Fruit fly (Drosophila melanogaster) whole organism, embryonic: Measurements from ENCODE around the gene GlcAT-P.

Source experiments
- Atf-2 ChIP-seq: fragments of 200-800 bp; sonication (Bioruptor generic); optimal IDR thresholded peaks from 2 replicates; lab custom pipeline; 2016; ENCODE audit warnings: missing biosample characterization, missing genetic modification characterization
- Awh ChIP-seq: fragments of 200-800 bp; sonication (Bioruptor generic); IDR thresholded peaks from 2 replicates; pipeline ENCODE4, ENCODE4 v1.3.6; 2022; ENCODE audit warnings: missing biosample characterization, missing genetic modification characterization
- Bteb2 ChIP-seq: fragments of 200-800 bp; sonication (Bioruptor generic); optimal IDR thresholded peaks from 2 replicates; lab custom pipeline; 2016; ENCODE audit warnings: missing biosample characterization, missing genetic modification characterization
- CG10979 ChIP-seq: fragments of 200-800 bp; sonication (Bioruptor generic); optimal IDR thresholded peaks from 2 replicates; lab custom pipeline; 2018; ENCODE audit warnings: missing biosample characterization, mild to moderate bottlenecking, missing genetic modification characterization, moderate library complexity
- CG13775 ChIP-seq: fragments of 200-800 bp; sonication (Bioruptor generic); optimal IDR thresholded peaks from 3 replicates; lab custom pipeline; 2017; ENCODE audit warnings: missing biosample characterization, mild to moderate bottlenecking, missing genetic modification characterization
- CG13894 ChIP-seq: fragments of 200-800 bp; sonication (Bioruptor generic); optimal IDR thresholded peaks from 3 replicates; lab custom pipeline; 2018; ENCODE audit warnings: missing biosample characterization, mild to moderate bottlenecking, missing genetic modification characterization, moderate library complexity
- CG15269 ChIP-seq: fragments of 200-800 bp; sonication (Bioruptor generic); optimal IDR thresholded peaks from 2 replicates; lab custom pipeline; 2018; ENCODE audit warnings: missing biosample characterization, mild to moderate bottlenecking, missing genetic modification characterization, moderate library complexity
- CG15479 ChIP-seq: fragments of 200-800 bp; sonication (Bioruptor generic); optimal IDR thresholded peaks from 3 replicates; lab custom pipeline; 2019; ENCODE audit warnings: missing biosample characterization, mild to moderate bottlenecking, missing genetic modification characterization, moderate library complexity
- CG17359 ChIP-seq: fragments of 200-800 bp; sonication (Bioruptor generic); optimal IDR thresholded peaks from 3 replicates; lab custom pipeline; 2018; ENCODE audit warnings: missing biosample characterization, mild to moderate bottlenecking, missing genetic modification characterization, moderate library complexity
- CG17612 ChIP-seq: fragments of 200-800 bp; sonication (Bioruptor generic); IDR thresholded peaks from 2 replicates; pipeline ENCODE4 v1.3.6; 2022; ENCODE audit warnings: missing biosample characterization, missing genetic modification characterization
- CG17829 ChIP-seq: fragments of 200-800 bp; optimal IDR thresholded peaks from 2 replicates; lab custom pipeline; 2019; ENCODE audit warnings: missing biosample characterization, mild to moderate bottlenecking, missing genetic modification characterization, moderate library complexity
- CG17912 ChIP-seq: fragments of 200-800 bp; sonication (Bioruptor generic); optimal IDR thresholded peaks from 2 replicates; lab custom pipeline; 2018; ENCODE audit warnings: missing biosample characterization, mild to moderate bottlenecking, missing genetic modification characterization
- CG2120 ChIP-seq: fragments of 200-800 bp; sonication (Bioruptor generic); optimal IDR thresholded peaks from 3 replicates; lab custom pipeline; 2016; ENCODE audit warnings: missing biosample characterization, missing genetic modification characterization
- CG2199 ChIP-seq: fragments of 200-800 bp; sonication (Bioruptor generic); IDR thresholded peaks from 3 replicates; pipeline ENCODE4 v1.3.6; 2022; ENCODE audit warnings: missing biosample characterization, missing genetic modification characterization
- CG32772 ChIP-seq: fragments of 200-800 bp; sonication (Bioruptor generic); IDR thresholded peaks from 2 replicates; pipeline ENCODE4 v1.3.6; 2022; ENCODE audit warnings: missing biosample characterization, missing genetic modification characterization
- CG6689 ChIP-seq: fragments of 200-800 bp; sonication (Bioruptor generic); IDR thresholded peaks from 2 replicates; pipeline ENCODE4 v1.3.6; 2022; ENCODE audit warnings: missing biosample characterization, missing genetic modification characterization
- CG7928 ChIP-seq: fragments of 200-800 bp; sonication (Bioruptor generic); optimal IDR thresholded peaks from 2 replicates; lab custom pipeline; 2017; ENCODE audit warnings: missing biosample characterization, mild to moderate bottlenecking, missing genetic modification characterization
- CG9215 ChIP-seq: fragments of 200-800 bp; sonication (Bioruptor generic); IDR thresholded peaks from 2 replicates; pipeline ENCODE4 v1.3.6; 2022; ENCODE audit warnings: missing biosample characterization, missing genetic modification characterization
- CG9727 ChIP-seq: fragments of 200-800 bp; sonication (Bioruptor generic); optimal IDR thresholded peaks from 3 replicates; lab custom pipeline; 2017; ENCODE audit warnings: missing biosample characterization, mild to moderate bottlenecking, missing genetic modification characterization
- D ChIP-seq, 2 experiments: fragments of 200-800 bp in 1 of 2; fragments of >200 bp in 1 of 2; sonication (Bioruptor generic) in 1 of 2; optimal IDR thresholded peaks; 2 replicates in 1 of 2; 3 replicates in 1 of 2; lab custom pipeline; 2017; ENCODE audit warnings: mild to moderate bottlenecking in 1 of 2, missing biosample characterization in 1 of 2, missing genetic modification characterization in 1 of 2, missing genetic modification reagents in 1 of 2
- Dip3 ChIP-seq: fragments of 200-800 bp; sonication (Bioruptor generic); optimal IDR thresholded peaks from 3 replicates; lab custom pipeline; 2016; ENCODE audit warnings: missing biosample characterization, missing genetic modification characterization
- GATAe ChIP-seq: fragments of 200-800 bp; sonication (Bioruptor generic); conservative IDR thresholded peaks from 2 replicates; pipeline ENCODE4 v1.3.6; 2022; ENCODE audit warnings: missing biosample characterization, missing genetic modification characterization
- HLH54F ChIP-seq: fragments of 200-800 bp; sonication (Bioruptor generic); optimal IDR thresholded peaks from 3 replicates; lab custom pipeline; 2016; ENCODE audit warnings: missing biosample characterization, missing genetic modification characterization
- Hand ChIP-seq: fragments of 200-800 bp; sonication (Bioruptor generic); optimal IDR thresholded peaks from 2 replicates; lab custom pipeline; 2017; ENCODE audit warnings: mild to moderate bottlenecking, missing biosample characterization, missing genetic modification reagents, missing genetic modification characterization
- Hey ChIP-seq: fragments of 200-800 bp; sonication (Bioruptor generic); optimal IDR thresholded peaks from 3 replicates; lab custom pipeline; 2018; ENCODE audit warnings: missing biosample characterization, mild to moderate bottlenecking, missing genetic modification characterization
- Hmr ChIP-seq: fragments of 200-800 bp; sonication (Bioruptor generic); optimal IDR thresholded peaks from 3 replicates; lab custom pipeline; 2017; ENCODE audit warnings: mild to moderate bottlenecking, missing biosample characterization, missing genetic modification reagents, missing genetic modification characterization
- Hr78 ChIP-seq, 2 experiments: fragments of 200-800 bp in 1 of 2; fragments of >200 bp in 1 of 2; sonication (Bioruptor generic) in 1 of 2; optimal IDR thresholded peaks; 2 replicates each; lab custom pipeline; 2017 to 2019; ENCODE audit warnings: missing biosample characterization in 2 of 2, missing genetic modification characterization in 2 of 2, mild to moderate bottlenecking in 1 of 2, moderate library complexity in 1 of 2
- Lpt ChIP-seq: fragments of >200 bp; optimal IDR thresholded peaks from 2 replicates; lab custom pipeline; 2018; ENCODE audit warnings: missing biosample characterization, missing genetic modification characterization
- MESR4 ChIP-seq: fragments of 200-800 bp; sonication (Bioruptor generic); optimal IDR thresholded peaks from 2 replicates; lab custom pipeline; 2018; ENCODE audit warnings: missing biosample characterization, mild to moderate bottlenecking, missing genetic modification characterization, moderate library complexity
- Nf-YB ChIP-seq: fragments of 200-800 bp; sonication (Bioruptor generic); optimal IDR thresholded peaks from 3 replicates; lab custom pipeline; 2019; ENCODE audit warnings: missing biosample characterization, mild to moderate bottlenecking, missing genetic modification characterization, moderate library complexity
- Oli ChIP-seq: fragments of 200-800 bp; sonication (Bioruptor generic); optimal IDR thresholded peaks from 2 replicates; lab custom pipeline; 2018; ENCODE audit warnings: missing biosample characterization, mild to moderate bottlenecking, missing genetic modification characterization, moderate library complexity
- Sin3A ChIP-seq: fragments of >200 bp; optimal IDR thresholded peaks from 2 replicates; lab custom pipeline; 2018
- Usf ChIP-seq: fragments of 200-800 bp; sonication (Bioruptor generic); optimal IDR thresholded peaks from 2 replicates; lab custom pipeline; 2017; ENCODE audit warnings: missing genotype, missing biosample characterization, missing genetic modification characterization
- az2 ChIP-seq: fragments of 200-800 bp; sonication (Bioruptor generic); optimal IDR thresholded peaks from 3 replicates; lab custom pipeline; 2016; ENCODE audit warnings: missing biosample characterization, missing genetic modification characterization
- cad ChIP-seq: fragments of >200 bp; optimal IDR thresholded peaks from 2 replicates; lab custom pipeline; 2017; ENCODE audit warnings: missing biosample characterization, missing genetic modification characterization
- dm ChIP-seq: fragments of 200-800 bp; sonication (Bioruptor generic); optimal IDR thresholded peaks from 3 replicates; lab custom pipeline; 2016; ENCODE audit warnings: missing biosample characterization, missing genetic modification characterization
- fd96Cb ChIP-seq: fragments of 200-800 bp; sonication (Bioruptor generic); optimal IDR thresholded peaks from 2 replicates; lab custom pipeline; 2018; ENCODE audit warnings: missing biosample characterization, mild to moderate bottlenecking, missing genetic modification characterization, moderate library complexity
- grn ChIP-seq: fragments of 200-800 bp; sonication (Bioruptor generic); optimal IDR thresholded peaks from 3 replicates; lab custom pipeline; 2017; ENCODE audit warnings: missing biosample characterization, missing genetic modification characterization
- hth ChIP-seq: fragments of >200 bp; optimal IDR thresholded peaks from 2 replicates; lab custom pipeline; 2017; ENCODE audit warnings: inconsistent platforms
- lbe ChIP-seq: fragments of 200-800 bp; sonication (Bioruptor generic); optimal IDR thresholded peaks from 2 replicates; lab custom pipeline; 2016; ENCODE audit warnings: missing biosample characterization, mild to moderate bottlenecking, missing genetic modification characterization
- p53 ChIP-seq: fragments of 200-800 bp; sonication (Bioruptor generic); optimal IDR thresholded peaks from 2 replicates; lab custom pipeline; 2016; ENCODE audit warnings: missing biosample characterization, missing genetic modification characterization
- row ChIP-seq: fragments of 200-800 bp; sonication (Bioruptor generic); IDR thresholded peaks from 3 replicates; pipeline ENCODE4 v1.3.6; 2022; ENCODE audit warnings: missing biosample characterization, missing genetic modification characterization
- run ChIP-seq: fragments of 200-800 bp; sonication (Bioruptor generic); optimal IDR thresholded peaks from 3 replicates; lab custom pipeline; 2018; ENCODE audit warnings: missing biosample characterization, mild to moderate bottlenecking, missing genetic modification characterization
- stwl ChIP-seq: fragments of 200-800 bp; sonication (Bioruptor generic); optimal IDR thresholded peaks from 3 replicates; lab custom pipeline; 2018; ENCODE audit warnings: missing biosample characterization, mild to moderate bottlenecking, missing genetic modification characterization, moderate library complexity
- trem ChIP-seq: fragments of 200-800 bp; optimal IDR thresholded peaks from 3 replicates; lab custom pipeline; 2019; ENCODE audit warnings: missing biosample characterization, mild to moderate bottlenecking, missing genetic modification characterization, moderate library complexity
- twi ChIP-seq: fragments of 200-800 bp; optimal IDR thresholded peaks from 2 replicates; lab custom pipeline; 2019; ENCODE audit warnings: missing biosample characterization, mild to moderate bottlenecking, missing genetic modification characterization, moderate library complexity
- unc-4 ChIP-seq: fragments of 200-800 bp; sonication (Bioruptor generic); IDR thresholded peaks from 2 replicates; pipeline ENCODE4 v1.3.6; 2022; ENCODE audit warnings: missing biosample characterization, missing genetic modification characterization; ENCODE audit not compliant: partially characterized antibody
- vfl ChIP-seq: fragments of 200-800 bp; sonication (Bioruptor generic); optimal IDR thresholded peaks from 2 replicates; lab custom pipeline; 2016; ENCODE audit warnings: missing biosample characterization, missing genetic modification characterization
- yki ChIP-seq: fragments of >200 bp; optimal IDR thresholded peaks from 3 replicates; lab custom pipeline; 2018
- zen ChIP-seq: fragments of 200-800 bp; sonication (Bioruptor generic); optimal IDR thresholded peaks from 3 replicates; lab custom pipeline; 2018; ENCODE audit warnings: missing biosample characterization, mild to moderate bottlenecking, missing genetic modification characterization, moderate library complexity

GlcAT-P gene

dm6 chr3L:11244024-11244576 lies 46.8 kb upstream of the GlcAT-P start (continued):
- TF ChIP-seq Nf-YB (GFP tag; lab: Kevin White, UChicago), result no peak
- TF ChIP-seq Sin3A (lab: Kevin White, UChicago), result no peak
- TF ChIP-seq CG6689, result no peak
- no peak for TF ChIP-seq Awh (GFP tag; lab: Robert Waterston, UW)
- no peak for TF ChIP-seq Bteb2 (GFP tag; lab: Kevin White, UChicago)
- peak; percentile 69 for TF ChIP-seq D (optimal IDR thresholded peaks at IDR 0.05; lab: Kevin White, UChicago)
- TF ChIP-seq D (GFP tag; optimal IDR thresholded peaks at IDR 0.05; lab: Kevin White, UChicago), result no peak
- peak; percentile 98 for TF ChIP-seq twi (tag; lab: Kevin White, UChicago)
- TF ChIP-seq CG13894 (tag; lab: Kevin White, UChicago), result peak; percentile 89

DNA sequence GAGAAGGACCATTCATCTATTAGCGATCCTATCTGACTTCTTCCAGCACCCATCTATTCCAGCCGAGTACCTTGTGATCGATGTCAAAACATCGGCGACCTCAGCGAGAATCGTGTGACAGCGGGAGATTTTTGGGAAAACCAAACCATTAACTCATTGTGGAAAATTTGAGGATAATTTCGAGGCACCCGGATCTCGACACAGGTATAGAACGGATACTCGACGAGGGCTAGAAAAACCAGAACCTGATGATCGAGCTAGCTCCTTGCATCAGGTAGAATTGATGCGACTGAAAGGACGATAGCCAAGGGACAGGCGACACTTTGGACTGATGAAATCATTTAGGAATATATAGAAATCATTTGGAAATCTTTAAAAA lies 45.9 kb upstream of the GlcAT-P start:
- TF ChIP-seq fd96Cb (tag; lab: Kevin White, UChicago) (no peak), Oli (tag; lab: Kevin White, UChicago) (no peak), Lpt (GFP tag; lab: Kevin White, UChicago) (no peak), hth (peak; percentile 12), Hand (GFP tag; lab: Kevin White, UChicago) (no peak), lbe (no peak), az2 (GFP tag; lab: Kevin White, UChicago) (no peak), cad (GFP tag; lab: Kevin White, UChicago) (peak; percentile 37), CG2199 (GFP tag; lab: Robert Waterston, UW) (0 out of 3 replicates have a peak, but pooled peaks have one; percentile 37), run (tag; lab: Kevin White, UChicago) (no peak), CG2120 (no peak), CG32772 (GFP tag; lab: Robert Waterston, UW) (no peak), CG9215 (GFP tag; lab: Robert Waterston, UW) (no peak), unc-4 (GFP tag; lab: Robert Waterston, UW) (no peak), yki (lab: Kevin White, UChicago) (no peak), CG7928 (GFP tag; lab: Kevin White, UChicago) (no peak), Dip3 (GFP tag; lab: Kevin White, UChicago) (no peak), CG17359 (tag; lab: Kevin White, UChicago) (no peak), dm (GFP tag; lab: Kevin White, UChicago) (no peak), Usf (GFP tag; lab: Kevin White, UChicago) (no peak), twi (tag; lab: Kevin White, UChicago) (peak; percentile 30), CG15269 (no peak), p53 (no peak), HLH54F (GFP tag; lab: Kevin White, UChicago) (no peak), Hmr (GFP tag; lab: Kevin White, UChicago) (no peak), row (GFP tag; lab: Robert Waterston, UW) (no peak), CG10979 (tag; lab: Kevin White, UChicago) (no peak), GATAe (no peak), CG13775 (no peak), CG15479 (GFP tag; lab: Kevin White, UChicago) (peak; percentile 53), zen (tag; lab: Kevin White, UChicago) (peak; percentile 93), Atf-2 (GFP tag; lab: Kevin White, UChicago) (no peak), CG17829 (tag; lab: Kevin White, UChicago) (no peak), Hr78 (GFP tag; optimal IDR thresholded peaks at IDR 0.05; lab: Kevin White, UChicago) (no peak), Hey (tag; lab: Kevin White, UChicago) (no peak), CG17912 (GFP tag; lab: Kevin White, UChicago) (no peak), CG17612 (GFP tag; lab: Robert Waterston, UW) (no peak), trem (no peak), stwl (tag; lab: Kevin White, UChicago) (no peak), CG9727 (GFP tag; lab: Kevin White, UChicago) (no peak), vfl (GFP tag; lab: Kevin White, UChicago) (peak; percentile 3), MESR4 (GFP tag; lab: Kevin White, UChicago) (no peak), grn (no peak)
